Fruit fly (Drosophila melanogaster): Measurements from ENCODE around the gene CG12170.

CG12170 gene

dm6 chr3R:5624115-5624878 is 12.7 kb upstream of the CG12170 start, which contains the start of the genes Dph4, Spec2 and RpL13A (continued):
- TF ChIP-seq grau (tag; optimal IDR thresholded peaks at IDR 0.05) (peak; percentile 85), CG3838 (GFP tag; optimal IDR thresholded peaks at IDR 0.05) (peak; percentile 87), Dip2 (GFP tag; IDR thresholded peaks at IDR 0.05) (no peak), CG2712 (tag; optimal IDR thresholded peaks at IDR 0.05) (peak; percentile 90), Fer2 (tag; optimal IDR thresholded peaks at IDR 0.05) (peak; percentile 89), CG12104 (GFP tag; optimal IDR thresholded peaks at IDR 0.05) (peak; percentile 96), CG3995 (GFP tag; optimal IDR thresholded peaks at IDR 0.05) (peak; percentile 83), kah (GFP tag; optimal IDR thresholded peaks at IDR 0.05) (peak; percentile 80), scrt (GFP tag; optimal IDR thresholded peaks at IDR 0.05) (peak; percentile 89), Opbp (GFP tag; IDR thresholded peaks at IDR 0.05; ENCODE audit: partially characterized antibody) (no peak), Mad (GFP tag; optimal IDR thresholded peaks at IDR 0.05) (peak; percentile 92), CG31224 (GFP tag; IDR thresholded peaks at IDR 0.05) (no peak), Ets65A (GFP tag) (peak; percentile 98), Ssrp (tag; optimal IDR thresholded peaks at IDR 0.05) (peak; percentile 48), stc (GFP tag; IDR thresholded peaks at IDR 0.05) (no peak), oc (tag; optimal IDR thresholded peaks at IDR 0.05) (peak; percentile 80), HLH54F (GFP tag; optimal IDR thresholded peaks at IDR 0.05) (peak; percentile 84), CG2120 (GFP tag; optimal IDR thresholded peaks at IDR 0.05) (peak; percentile 71), TFAM (GFP tag; optimal IDR thresholded peaks at IDR 0.05) (peak; percentile 83), Jarid2 (GFP tag; optimal IDR thresholded peaks at IDR 0.05) (peak; percentile 80), CG13296 (GFP tag; optimal IDR thresholded peaks at IDR 0.05) (peak; percentile 95), CG31388 (GFP tag; optimal IDR thresholded peaks at IDR 0.05) (no peak), Trl (optimal IDR thresholded peaks at IDR 0.05) (no peak), Trl (GFP tag; optimal IDR thresholded peaks at IDR 0.05) (peak; percentile 94), Bdp1 (GFP tag; optimal IDR thresholded peaks at IDR 0.05) (peak; percentile 88), ro (GFP tag; IDR thresholded peaks at IDR 0.05) (no peak), CTCF (GFP tag; optimal IDR thresholded peaks at IDR 0.05) (peak; percentile 64), pzg (GFP tag; optimal IDR thresholded peaks at IDR 0.05) (peak; percentile 98), inv (GFP tag; IDR thresholded peaks at IDR 0.05; ENCODE audit: partially characterized antibody) (no peak), Nf-YB (GFP tag; optimal IDR thresholded peaks at IDR 0.05) (peak; percentile 80), CG18599 (GFP tag; optimal IDR thresholded peaks at IDR 0.05) (peak; percentile 95), Elba2 (GFP tag; optimal IDR thresholded peaks at IDR 0.05) (no peak), CG14965 (GFP tag; optimal IDR thresholded peaks at IDR 0.05; ENCODE audit: borderline replicate concordance) (peak; percentile 83), Chrac-16 (GFP tag; optimal IDR thresholded peaks at IDR 0.05) (peak; percentile 57), CG3281 (GFP tag; optimal IDR thresholded peaks at IDR 0.05) (peak; percentile 96), trem (tag; optimal IDR thresholded peaks at IDR 0.05) (peak; percentile 94), trh (GFP tag; optimal IDR thresholded peaks at IDR 0.05) (peak; percentile 69), tx (GFP tag; optimal IDR thresholded peaks at IDR 0.05) (peak; percentile 52), CG11696 (GFP tag; IDR thresholded peaks at IDR 0.05) (no peak), lov (optimal IDR thresholded peaks at IDR 0.05) (no peak), lov (GFP tag; IDR thresholded peaks at IDR 0.05) (no peak), CG3407 (GFP tag; optimal IDR thresholded peaks at IDR 0.05) (peak; percentile 93), Bgb (GFP tag; IDR thresholded peaks at IDR 0.05; ENCODE audit: partially characterized antibody) (no peak), bsh (GFP tag; optimal IDR thresholded peaks at IDR 0.05) (peak; percentile 21 to 78), Kr (GFP tag; optimal IDR thresholded peaks at IDR 0.05) (peak; percentile 86), toy (GFP tag; IDR thresholded peaks at IDR 0.05) (no peak), Dll (GFP tag; IDR thresholded peaks at IDR 0.05; ENCODE audit: partially characterized antibody) (no peak), CG4424 (GFP tag; optimal IDR thresholded peaks at IDR 0.05) (peak; percentile 90), CG6854 (GFP tag; optimal IDR thresholded peaks at IDR 0.05) (peak; percentile 95), CG43689 (GFP tag; IDR thresholded peaks at IDR 0.05) (no peak), Gsc (GFP tag; IDR thresholded peaks at IDR 0.05) (no peak)
